Fruit fly (Drosophila melanogaster): ENCODE data around the gene CG10005.

dm6 chr3R:11957388-11957787 lies 19.6 kb downstream of the CG10005 start:
- TF ChIP-seq ss (GFP tag; optimal IDR thresholded peaks at IDR 0.05) (no peak), dac (GFP tag; optimal IDR thresholded peaks at IDR 0.05) (no peak), Blimp-1 (GFP tag; optimal IDR thresholded peaks at IDR 0.05) (no peak), Ets21C (GFP tag; optimal IDR thresholded peaks at IDR 0.05) (no peak)
